Worm (Caenorhabditis elegans) whole organism, early embryonic: ENCODE results near the gene D1046.18.

Source experiments
- B0310.2 ChIP-seq: sonication (generic microtip); optimal IDR thresholded peaks from 2 replicates; lab custom pipeline; 2016; ENCODE audit warnings: mild to moderate bottlenecking, missing genetic modification characterization, missing compliant biosample characterization
- aly-1 ChIP-seq: sonication (generic microtip); optimal IDR thresholded peaks from 2 replicates; lab custom pipeline; 2016; ENCODE audit warnings: missing genetic modification characterization, missing compliant biosample characterization
- ama-1 ChIP-seq: fragments of 150-350 bp; optimal IDR thresholded peaks from 2 replicates; lab custom pipeline; 2014
- ceh-36 ChIP-seq: sonication (generic microtip); optimal IDR thresholded peaks from 2 replicates; lab custom pipeline; 2016; ENCODE audit warnings: missing genetic modification characterization, inconsistent platforms, missing compliant biosample characterization
- ets-7 ChIP-seq: sonication (generic microtip); optimal IDR thresholded peaks from 2 replicates; lab custom pipeline; 2016; ENCODE audit warnings: missing genotype, missing genetic modification characterization, missing compliant biosample characterization
- flt-1 ChIP-seq: fragments of 200-800 bp; sonication (Bioruptor generic); IDR thresholded peaks from 2 replicates; pipeline ENCODE4 v1.3.6; 2022; ENCODE audit warnings: missing genetic modification characterization, missing compliant biosample characterization
- hmg-4 ChIP-seq: fragments of 200-800 bp; sonication (Bioruptor generic); optimal IDR thresholded peaks from 2 replicates; lab custom pipeline; 2018; ENCODE audit warnings: mild to moderate bottlenecking, missing genetic modification characterization, missing compliant biosample characterization
- hnd-1 ChIP-seq: sonication (generic microtip); optimal IDR thresholded peaks from 2 replicates; lab custom pipeline; 2016; ENCODE audit warnings: missing genetic modification characterization, missing compliant biosample characterization
- scrt-1 ChIP-seq: fragments of 200-800 bp; sonication (Bioruptor generic); IDR thresholded peaks from 2 replicates; pipeline ENCODE4 v1.3.6; 2022; ENCODE audit warnings: missing genetic modification characterization, missing compliant biosample characterization
- sea-1 ChIP-seq: fragments of 200-800 bp; sonication (Bioruptor generic); conservative IDR thresholded peaks from 2 replicates; pipeline ENCODE4 v1.3.6; 2022; ENCODE audit warnings: missing genetic modification characterization, missing compliant biosample characterization
- tbx-11 ChIP-seq: fragments of 200-800 bp; sonication (Bioruptor generic); IDR thresholded peaks from 2 replicates; pipeline ENCODE4 v1.3.6; 2022; ENCODE audit warnings: missing genetic modification characterization, missing compliant biosample characterization
- tbx-37 ChIP-seq: fragments of 200-800 bp; sonication (Bioruptor generic); conservative IDR thresholded peaks from 2 replicates; pipeline ENCODE4 v1.3.6; 2022; ENCODE audit warnings: missing genetic modification reagents, missing genetic modification characterization, missing compliant biosample characterization
- tra-4 ChIP-seq: sonication (generic microtip); optimal IDR thresholded peaks from 2 replicates; lab custom pipeline; 2017; ENCODE audit warnings: missing genetic modification characterization, missing compliant biosample characterization

DNA sequence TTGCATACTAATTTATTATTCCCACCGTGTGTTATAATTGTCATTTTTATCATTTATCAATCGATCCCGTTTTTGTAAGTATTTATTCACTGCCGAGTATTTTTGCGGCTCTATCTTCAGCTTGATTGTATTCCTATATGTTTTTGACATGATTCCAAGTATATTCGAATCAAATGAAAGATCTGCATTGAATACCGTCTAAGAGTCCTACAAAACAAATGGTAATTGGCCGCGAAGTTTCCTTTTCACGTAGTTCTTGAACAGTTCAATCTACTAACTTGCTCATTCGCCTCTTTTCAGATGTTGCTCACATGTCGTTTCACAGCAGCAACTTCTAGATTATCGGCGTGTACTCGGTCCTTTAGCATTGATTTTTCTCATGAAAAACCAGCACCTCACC is 37.5 kb upstream of the D1046.18 start, which contains the start of gene C27B7.2:
- no peak for TF ChIP-seq tbx-11 (GFP tag; lab: Robert Waterston, UW)
- TF ChIP-seq flt-1 (GFP tag; lab: Robert Waterston, UW) = no peak
- no peak for TF ChIP-seq scrt-1
- TF ChIP-seq ama-1 = no peak
- TF ChIP-seq ceh-36 = no peak
- TF ChIP-seq tra-4 (tag; lab: Kevin White, UChicago) = no peak
- no peak for TF ChIP-seq B0310.2
- no peak for TF ChIP-seq hnd-1 (tag; lab: Kevin White, UChicago)
- no peak for TF ChIP-seq ets-7 (tag; lab: Kevin White, UChicago)
- no peak for TF ChIP-seq hmg-4 (GFP tag; lab: Kevin White, UChicago)
- TF ChIP-seq sea-1 (GFP tag; lab: Robert Waterston, UW) = no peak
- no peak for TF ChIP-seq tbx-37 (GFP tag; lab: Robert Waterston, UW)
- no peak for TF ChIP-seq aly-1 (tag; lab: Kevin White, UChicago)
